Fruit fly (Drosophila melanogaster): Measurements from ENCODE around the gene CG31371.

The CG31371 gene

DNA sequence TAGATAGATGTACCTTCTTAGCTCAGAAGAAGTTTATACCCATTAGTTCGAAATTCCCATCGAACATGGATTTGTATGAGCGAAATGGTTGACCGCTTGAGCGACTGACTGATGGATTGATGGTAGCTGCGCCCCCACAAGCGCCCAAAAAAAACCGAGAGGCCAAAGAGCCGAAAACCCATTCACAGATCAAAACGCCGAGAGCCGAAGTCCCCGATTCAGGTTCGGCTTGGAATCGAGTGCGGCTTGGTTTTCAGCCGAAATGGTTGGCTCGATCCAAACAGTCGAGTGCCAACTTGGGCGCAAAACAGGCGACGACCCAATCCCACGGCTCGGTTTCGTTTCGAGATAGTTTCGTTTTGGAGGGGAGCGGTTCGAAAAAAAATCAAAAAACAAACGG is 43.1 kb downstream of the CG31371 start:
- peak; percentile 79 for TF ChIP-seq Vsx2 (GFP tag; optimal IDR thresholded peaks at IDR 0.05; ENCODE audit: partially characterized antibody)
- TF ChIP-seq dl (GFP tag; optimal IDR thresholded peaks at IDR 0.05; ENCODE audit: insufficient read depth in 1 of 2, partially characterized antibody in 2 of 2), result peak in 1 of 2 experiments; percentile 32
- peak; percentile 57 for TF ChIP-seq Dif (GFP tag; optimal IDR thresholded peaks at IDR 0.05; ENCODE audit: partially characterized antibody)
- TF ChIP-seq sv (GFP tag; optimal IDR thresholded peaks at IDR 0.05), result no peak
- TF ChIP-seq Rel (GFP tag; optimal IDR thresholded peaks at IDR 0.05), result no peak
- peak; percentile 30 for TF ChIP-seq Rel (tag; optimal IDR thresholded peaks at IDR 0.05)

DNA sequence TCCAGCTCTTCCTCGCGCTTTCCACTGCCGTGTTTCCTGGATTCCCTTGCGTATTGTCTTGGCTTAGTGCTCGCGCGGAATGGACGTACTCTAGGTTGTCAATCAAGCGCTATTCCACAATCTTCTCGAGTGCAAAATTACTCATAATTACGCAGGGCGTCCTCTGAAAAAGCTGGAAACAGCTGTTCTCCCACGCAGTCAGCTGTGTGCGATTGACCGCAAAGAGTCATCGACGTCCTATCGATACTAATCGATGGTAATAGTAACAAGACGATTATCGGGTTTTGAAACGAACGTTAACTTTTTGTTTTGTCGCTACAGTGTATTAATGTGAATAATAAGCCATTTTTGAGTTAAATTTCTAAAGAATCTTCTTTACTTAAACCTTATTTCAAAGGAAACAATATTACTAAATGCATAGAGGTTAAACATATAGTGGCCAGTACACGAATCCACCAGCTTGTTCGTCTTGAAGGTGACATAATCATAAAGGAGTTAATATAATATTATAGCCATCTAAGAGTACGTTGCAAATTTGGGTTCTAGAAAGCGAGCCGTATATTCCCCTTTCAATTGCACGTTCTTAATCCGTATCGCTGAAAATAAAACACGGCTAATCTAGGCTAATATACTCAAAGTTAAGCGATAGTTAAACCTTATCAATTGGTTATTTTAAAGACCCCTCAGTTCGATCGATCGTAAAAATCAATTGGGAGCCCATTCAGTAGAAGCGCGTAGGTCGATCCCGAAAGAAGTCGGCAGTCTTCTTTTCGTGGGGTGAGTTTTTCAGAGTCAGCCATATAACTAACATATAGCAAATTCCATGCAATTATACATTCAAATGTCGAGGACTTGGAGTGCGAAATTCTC is 44.0 kb downstream of the CG31371 start, which contains the start of the genes CG2224 and CDase:
Gene CG2224, minus strand, starts transcription at position 235 of the 870 bp plus-strand sequence.
Gene CDase, plus strand, starts transcription at position 456 of the 870 bp plus-strand sequence.
- TF ChIP-seq pan (optimal IDR thresholded peaks at IDR 0.05), result no peak
- no peak for TF ChIP-seq Dfd (GFP tag; optimal IDR thresholded peaks at IDR 0.05)
- no peak for TF ChIP-seq lola (GFP tag; optimal IDR thresholded peaks at IDR 0.05)
- TF ChIP-seq brk (GFP tag; optimal IDR thresholded peaks at IDR 0.05), result no peak
- no peak for TF ChIP-seq Sp1 (GFP tag; optimal IDR thresholded peaks at IDR 0.05)
- TF ChIP-seq br (GFP tag; optimal IDR thresholded peaks at IDR 0.05), result no peak
- TF ChIP-seq Mio (GFP tag; optimal IDR thresholded peaks at IDR 0.05), result no peak
- TF ChIP-seq CG32264 (GFP tag; optimal IDR thresholded peaks at IDR 0.05), result no peak
- TF ChIP-seq rgr (GFP tag; optimal IDR thresholded peaks at IDR 0.05), result no peak
- no peak for TF ChIP-seq GATAd (GFP tag; optimal IDR thresholded peaks at IDR 0.05)

- no peak for TF ChIP-seq CG9705 (GFP tag; optimal IDR thresholded peaks at IDR 0.05)
- no peak for TF ChIP-seq HLH106 (tag; optimal IDR thresholded peaks at IDR 0.05)
- no peak for TF ChIP-seq CG32264 (GFP tag; optimal IDR thresholded peaks at IDR 0.05)
- no peak for TF ChIP-seq foxo (GFP tag; optimal IDR thresholded peaks at IDR 0.05)
- TF ChIP-seq fru (GFP tag; optimal IDR thresholded peaks at IDR 0.05), result no peak
- no peak for TF ChIP-seq Hr83 (GFP tag; optimal IDR thresholded peaks at IDR 0.05; ENCODE audit: poor library complexity, severe bottlenecking)
- no peak for TF ChIP-seq pan (optimal IDR thresholded peaks at IDR 0.05)
- TF ChIP-seq Dif (GFP tag; optimal IDR thresholded peaks at IDR 0.05; ENCODE audit: partially characterized antibody), result no peak
- TF ChIP-seq Sp1 (GFP tag; optimal IDR thresholded peaks at IDR 0.05), result no peak
- no peak for TF ChIP-seq GATAd (GFP tag; optimal IDR thresholded peaks at IDR 0.05)
- no peak for TF ChIP-seq Hnf4 (GFP tag; optimal IDR thresholded peaks at IDR 0.05)
- TF ChIP-seq Dfd (GFP tag; optimal IDR thresholded peaks at IDR 0.05), result no peak
- no peak for TF ChIP-seq br (GFP tag; optimal IDR thresholded peaks at IDR 0.05)
- no peak for TF ChIP-seq sage (GFP tag; optimal IDR thresholded peaks at IDR 0.05)
- no peak for TF ChIP-seq Mio (GFP tag; optimal IDR thresholded peaks at IDR 0.05)
- no peak for TF ChIP-seq lola (GFP tag; optimal IDR thresholded peaks at IDR 0.05)
- TF ChIP-seq woc (GFP tag; optimal IDR thresholded peaks at IDR 0.05), result no peak
- no peak for TF ChIP-seq Vsx2 (GFP tag; optimal IDR thresholded peaks at IDR 0.05; ENCODE audit: partially characterized antibody)
Observed at dm6 chr3R:30455817-30456544, 47.3 kb downstream of the CG31371 start, which contains the start of gene aralar1. Gene aralar1 (minus strand): TSS chr3R:30455867.

- TF ChIP-seq Hr83 (GFP tag; optimal IDR thresholded peaks at IDR 0.05; ENCODE audit: poor library complexity, severe bottlenecking), result peak; percentile 99
- peak; percentile 34 for TF ChIP-seq OdsH (GFP tag; optimal IDR thresholded peaks at IDR 0.05)
- TF ChIP-seq N (GFP tag; optimal IDR thresholded peaks at IDR 0.05), result no peak
- no peak for TF ChIP-seq dl (GFP tag; optimal IDR thresholded peaks at IDR 0.05; ENCODE audit: insufficient read depth in 1 of 2, partially characterized antibody in 2 of 2)
- peak; percentile 19 for TF ChIP-seq br (GFP tag; optimal IDR thresholded peaks at IDR 0.05)
- no peak for TF ChIP-seq Sp1 (GFP tag; optimal IDR thresholded peaks at IDR 0.05)
- TF ChIP-seq fru (GFP tag; optimal IDR thresholded peaks at IDR 0.05), result peak; percentile 60
- peak; percentile 45 for TF ChIP-seq jim (GFP tag; optimal IDR thresholded peaks at IDR 0.05)
- TF ChIP-seq dsf (GFP tag; optimal IDR thresholded peaks at IDR 0.05; ENCODE audit: borderline replicate concordance), result no peak
- TF ChIP-seq Dif (GFP tag; optimal IDR thresholded peaks at IDR 0.05; ENCODE audit: partially characterized antibody), result no peak
- no peak for TF ChIP-seq brk (GFP tag; optimal IDR thresholded peaks at IDR 0.05)
- peak in 1 of 2 experiments; percentile 52 for TF ChIP-seq foxo (GFP tag; optimal IDR thresholded peaks at IDR 0.05)
- peak; percentile 59 for TF ChIP-seq rgr (GFP tag; optimal IDR thresholded peaks at IDR 0.05)
- TF ChIP-seq psq (GFP tag; optimal IDR thresholded peaks at IDR 0.05), result no peak
- TF ChIP-seq HLH106 (tag; optimal IDR thresholded peaks at IDR 0.05), result peak; percentile 41
- TF ChIP-seq tai (GFP tag; optimal IDR thresholded peaks at IDR 0.05), result no peak
- TF ChIP-seq CrebA (GFP tag; optimal IDR thresholded peaks at IDR 0.05; ENCODE audit: borderline replicate concordance), result no peak
- peak; percentile 39 for TF ChIP-seq CG32264 (GFP tag; optimal IDR thresholded peaks at IDR 0.05)
- no peak for TF ChIP-seq Myc (optimal IDR thresholded peaks at IDR 0.05)
- TF ChIP-seq h (GFP tag; optimal IDR thresholded peaks at IDR 0.05), result peak; percentile 81
- no peak for TF ChIP-seq Rel (GFP tag; optimal IDR thresholded peaks at IDR 0.05)
- peak; percentile 8 for TF ChIP-seq Rel (tag; optimal IDR thresholded peaks at IDR 0.05)
- no peak for TF ChIP-seq Vsx2 (GFP tag; optimal IDR thresholded peaks at IDR 0.05; ENCODE audit: partially characterized antibody)
- TF ChIP-seq woc (GFP tag; optimal IDR thresholded peaks at IDR 0.05), result no peak
- no peak for TF ChIP-seq Jra (GFP tag; optimal IDR thresholded peaks at IDR 0.05)
Observed at dm6 chr3R:30454442-30454841, 48.9 kb downstream of the CG31371 start.
